Worm (Caenorhabditis elegans): ENCODE measurements around the gene irld-66.

Gene irld-66

DNA sequence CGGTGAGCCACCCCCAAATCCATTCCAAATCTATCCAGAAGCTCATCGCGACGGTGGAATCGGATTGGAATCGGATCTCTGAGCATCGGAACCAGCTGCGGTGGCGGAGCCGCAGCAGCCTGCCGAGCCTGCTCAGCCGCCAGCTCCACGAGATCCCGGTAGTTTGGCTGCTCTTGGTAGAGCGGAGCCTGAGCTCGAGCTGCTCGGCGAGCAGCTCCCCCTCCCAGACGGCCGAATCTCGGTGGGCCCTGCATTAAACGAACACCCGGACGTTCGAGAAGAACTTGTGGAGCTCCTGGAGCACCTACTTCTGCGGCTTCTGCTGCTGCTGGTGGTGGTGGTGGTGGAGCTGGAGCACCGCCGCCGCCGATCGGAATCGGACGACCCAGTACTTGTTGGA, 36.9 kb downstream of the irld-66 start:
- TF ChIP-seq snpc-4 (tag; optimal IDR thresholded peaks at IDR 0.05), result no peak
- peak; percentile 96 for TF ChIP-seq set-16 (GFP tag; IDR thresholded peaks at IDR 0.05)
- no peak for TF ChIP-seq ceh-62 (tag; optimal IDR thresholded peaks at IDR 0.05)
- TF ChIP-seq pha-4 (GFP tag; IDR thresholded peaks at IDR 0.05), result peak; percentile 64; the same call in 1 of the 2 replicates
- TF ChIP-seq pha-4 (tag; optimal IDR thresholded peaks at IDR 0.05), result no peak
- no peak for TF ChIP-seq mdt-29 (GFP tag; IDR thresholded peaks at IDR 0.05)
- peak; percentile 63 for TF ChIP-seq aha-1 (tag)

DNA sequence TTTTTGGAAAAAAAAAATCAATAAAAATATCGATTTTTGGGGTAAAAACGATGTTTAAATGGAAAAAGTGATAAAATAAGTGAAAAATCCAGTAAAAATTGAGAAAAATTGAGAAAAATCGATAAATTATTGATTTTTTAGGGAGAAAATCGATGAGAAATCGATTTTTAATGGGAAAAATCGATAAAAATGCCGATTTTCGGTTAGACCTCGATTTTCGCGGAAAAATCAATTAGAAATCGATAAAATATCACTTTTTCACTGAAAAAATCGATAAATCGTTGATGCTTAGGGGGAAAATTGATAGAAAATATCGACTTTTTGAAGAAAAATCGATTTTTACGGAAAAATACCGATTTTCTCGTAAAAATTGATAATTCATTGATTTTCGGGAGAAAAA, 39.5 kb downstream of the irld-66 start:
- no peak for TF ChIP-seq T26A8.4 (GFP tag; IDR thresholded peaks at IDR 0.05)
- no peak for TF ChIP-seq ztf-7 (tag; optimal IDR thresholded peaks at IDR 0.05)
- no peak for TF ChIP-seq ces-1 (GFP tag; optimal IDR thresholded peaks at IDR 0.05)
- TF ChIP-seq arid-1 (GFP tag; conservative IDR thresholded peaks at IDR 0.05), result no peak
- TF ChIP-seq ceh-20 (GFP tag; IDR thresholded peaks at IDR 0.05), result no peak
- no peak for TF ChIP-seq ztf-11 (tag; optimal IDR thresholded peaks at IDR 0.05)
- TF ChIP-seq tag-97 (GFP tag; IDR thresholded peaks at IDR 0.05), result no peak
- TF ChIP-seq ceh-28 (tag; optimal IDR thresholded peaks at IDR 0.05), result peak; percentile 92

DNA sequence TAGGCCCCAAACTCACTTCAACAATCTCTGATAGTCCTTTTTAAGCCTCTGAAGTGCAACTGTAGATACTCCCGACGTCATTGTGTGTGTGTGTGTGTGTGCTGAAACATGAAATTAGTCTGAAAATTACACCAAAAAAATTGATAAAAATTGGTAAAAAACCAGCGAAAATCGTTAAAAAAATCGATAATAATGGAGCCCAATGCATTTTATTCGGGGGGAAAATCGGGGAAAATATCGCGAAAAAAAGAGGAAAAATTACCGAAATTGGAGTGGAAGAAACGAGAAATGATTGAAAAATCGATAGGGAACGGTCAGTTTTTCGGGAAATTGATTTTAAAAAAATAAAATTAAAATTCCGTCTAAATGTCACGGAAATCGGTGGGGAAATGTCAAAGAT, 40.4 kb downstream of the irld-66 start, which contains the start of gene ubc-26:
ubc-26 (minus strand) TSS at position 101 of the 400 bp plus-strand sequence.
- TF ChIP-seq dmd-9 (GFP tag; IDR thresholded peaks at IDR 0.05) (no peak), unc-39 (tag; optimal IDR thresholded peaks at IDR 0.05) (no peak), saeg-2 (GFP tag; IDR thresholded peaks at IDR 0.05) (no peak), mep-1 (tag; optimal IDR thresholded peaks at IDR 0.05) (no peak), ama-1 (optimal IDR thresholded peaks at IDR 0.05) (no peak), dmd-6 (GFP tag; IDR thresholded peaks at IDR 0.05) (no peak), egl-27 (tag; optimal IDR thresholded peaks at IDR 0.05) (no peak), ctbp-1 (GFP tag; IDR thresholded peaks at IDR 0.05) (no peak), sdz-12 (GFP tag; optimal IDR thresholded peaks at IDR 0.05) (no peak), pha-4 (GFP tag; IDR thresholded peaks at IDR 0.05) (no peak), pha-4 (tag; optimal IDR thresholded peaks at IDR 0.05) (no peak), daf-16 (GFP tag; optimal IDR thresholded peaks at IDR 0.05) (no peak), daf-16 (tag; optimal IDR thresholded peaks at IDR 0.05) (no peak), set-16 (GFP tag; IDR thresholded peaks at IDR 0.05) (no peak), php-3 (GFP tag; IDR thresholded peaks at IDR 0.05) (no peak), nhr-42 (GFP tag; IDR thresholded peaks at IDR 0.05) (no peak), egl-43 (GFP tag; IDR thresholded peaks at IDR 0.05) (no peak), dpl-1 (GFP tag; optimal IDR thresholded peaks at IDR 0.05) (no peak), tag-97 (GFP tag; IDR thresholded peaks at IDR 0.05) (no peak), nhr-102 (tag; optimal IDR thresholded peaks at IDR 0.05) (no peak), rbr-2 (tag; optimal IDR thresholded peaks at IDR 0.05) (no peak), ces-1 (GFP tag; optimal IDR thresholded peaks at IDR 0.05) (no peak)

DNA sequence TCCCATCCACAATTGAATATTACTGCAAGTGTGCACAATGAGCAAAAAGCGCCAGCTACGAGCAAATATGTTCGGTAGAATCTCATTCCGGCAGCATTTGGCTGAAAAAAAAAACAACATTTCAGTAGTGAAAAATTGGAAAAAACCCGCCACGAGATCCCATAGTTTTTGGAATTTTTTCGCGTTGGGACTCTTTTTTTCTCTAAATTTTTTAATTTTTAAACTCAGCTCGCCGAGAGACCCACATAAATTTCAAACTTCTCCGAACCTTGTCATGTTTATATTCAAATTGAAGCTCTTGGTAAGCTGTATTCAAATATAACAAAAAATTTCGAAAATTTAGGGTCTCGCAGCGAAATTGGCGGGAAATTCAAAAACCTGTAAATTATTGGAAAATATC, 46.4 kb downstream of the irld-66 start, which contains the start of gene sqv-2:
sqv-2 (minus strand) TSS at position 101 of the 400 bp plus-strand sequence.
- TF ChIP-seq nhr-76 (tag; optimal IDR thresholded peaks at IDR 0.05) (no peak), ceh-62 (tag; optimal IDR thresholded peaks at IDR 0.05) (no peak), egl-27 (tag; optimal IDR thresholded peaks at IDR 0.05) (no peak)

DNA sequence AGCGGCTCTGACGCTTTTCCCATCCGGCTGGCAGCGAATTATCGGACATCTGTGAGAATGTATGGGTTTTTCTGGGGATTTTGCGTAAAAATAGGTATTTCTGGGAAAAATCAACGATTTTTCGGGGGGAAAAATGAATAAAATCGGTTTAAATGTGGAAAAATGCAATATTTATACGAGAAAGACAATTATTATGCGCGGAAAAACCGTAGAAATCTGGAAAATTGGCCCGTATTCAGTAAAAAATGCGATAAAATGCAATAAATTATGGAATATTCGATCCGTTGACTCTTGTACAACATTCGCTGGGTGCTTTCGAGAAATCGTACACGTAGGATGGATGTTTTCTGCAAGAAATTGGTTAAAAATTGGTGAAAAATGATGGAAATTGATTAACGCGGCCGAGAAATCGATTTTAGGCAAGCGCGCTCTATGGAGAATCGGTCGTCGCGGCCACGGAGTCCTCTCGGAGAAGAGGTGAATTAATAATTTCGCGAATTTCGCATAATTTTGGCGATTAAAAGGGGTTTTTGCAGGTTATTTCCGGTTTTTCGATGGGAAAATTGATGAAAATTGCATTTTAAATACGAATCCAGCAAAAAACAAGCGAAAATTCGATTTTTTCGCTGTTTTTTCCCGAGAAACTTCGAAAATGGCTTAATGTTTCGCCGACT, 51.6 kb downstream of the irld-66 start, which contains the start of gene pinn-1:
pinn-1 (minus strand) TSS at position 51 of the 674 bp plus-strand sequence.
- TF ChIP-seq nhr-111 (GFP tag; optimal IDR thresholded peaks at IDR 0.05), result no peak
- no peak for TF ChIP-seq unc-39 (tag; optimal IDR thresholded peaks at IDR 0.05)
- no peak for TF ChIP-seq unc-62 (GFP tag; optimal IDR thresholded peaks at IDR 0.05 in 1 of 2)
- no peak for TF ChIP-seq unc-62 (tag; optimal IDR thresholded peaks at IDR 0.05)
- TF ChIP-seq attf-4 (tag; optimal IDR thresholded peaks at IDR 0.05), result no peak
- TF ChIP-seq D1046.2 (GFP tag; IDR thresholded peaks at IDR 0.05), result peak; percentile 74; the same call in 1 of the 2 replicates
- peak; percentile 92 for TF ChIP-seq unc-130 (GFP tag; optimal IDR thresholded peaks at IDR 0.05)
- peak; percentile 99 for TF ChIP-seq lin-38 (GFP tag; IDR thresholded peaks at IDR 0.05)
- TF ChIP-seq mes-2 (tag; optimal IDR thresholded peaks at IDR 0.05; ENCODE audit: poor library complexity, severe bottlenecking), result peak; percentile 100
- TF ChIP-seq hmg-1.1 (GFP tag; IDR thresholded peaks at IDR 0.05), result peak; percentile 79
- TF ChIP-seq dve-1 (tag; optimal IDR thresholded peaks at IDR 0.05; ENCODE audit: insufficient read depth), result peak; percentile 78
- peak; percentile 78 for TF ChIP-seq hlh-11 (tag; optimal IDR thresholded peaks at IDR 0.05)
- peak; percentile 76 for TF ChIP-seq dpl-1 (GFP tag; optimal IDR thresholded peaks at IDR 0.05)
- TF ChIP-seq php-3 (GFP tag; IDR thresholded peaks at IDR 0.05), result peak; percentile 79
- TF ChIP-seq mdt-29 (GFP tag; IDR thresholded peaks at IDR 0.05), result peak; percentile 74
- TF ChIP-seq vab-7 (GFP tag; IDR thresholded peaks at IDR 0.05), result peak; percentile 74
- peak; percentile 46 for TF ChIP-seq ceh-28 (tag; optimal IDR thresholded peaks at IDR 0.05)

All from whole organism, L4 larva.